Worm (Caenorhabditis elegans) whole organism, young adult: ENCODE data around the gene srh-270.

Source experiments
- B0035.1 ChIP-seq: sonication (generic microtip); optimal IDR thresholded peaks from 2 replicates; lab custom pipeline; 2016; ENCODE audit warnings: missing genetic modification characterization, mild to moderate bottlenecking, missing compliant biosample characterization, missing genotype, missing genetic modification reagents
- C17E4.6 ChIP-seq: fragments of 200-800 bp; sonication (Bioruptor generic); IDR thresholded peaks from 2 replicates; pipeline ENCODE4 v1.3.6; 2022; ENCODE audit warnings: missing genetic modification reagents, missing genetic modification characterization, missing compliant biosample characterization
- F10E7.11 ChIP-seq: sonication (generic microtip); optimal IDR thresholded peaks from 2 replicates; lab custom pipeline; 2017; ENCODE audit warnings: mild to moderate bottlenecking, missing genetic modification characterization, moderate library complexity, missing compliant biosample characterization
- F22D6.2 ChIP-seq: sonication (generic microtip); optimal IDR thresholded peaks from 2 replicates; lab custom pipeline; 2016; ENCODE audit warnings: mild to moderate bottlenecking, missing genetic modification characterization, missing compliant biosample characterization
- F23B12.7 ChIP-seq: sonication (generic microtip); optimal IDR thresholded peaks from 2 replicates; lab custom pipeline; 2017; ENCODE audit warnings: missing genetic modification characterization, mild to moderate bottlenecking, missing compliant biosample characterization, antibody characterized with exemption, moderate library complexity; ENCODE audit not compliant: insufficient read depth
- F33H1.4 ChIP-seq: fragments of 200-800 bp; sonication (Bioruptor generic); IDR thresholded peaks from 2 replicates; pipeline ENCODE4 v1.3.6; 2022; ENCODE audit warnings: missing genetic modification reagents, missing genetic modification characterization, missing compliant biosample characterization
- F39B2.1 ChIP-seq: fragments of 200-800 bp; sonication (Bioruptor generic); IDR thresholded peaks from 2 replicates; pipeline ENCODE4 v1.3.6; 2022; ENCODE audit warnings: missing genetic modification reagents, missing genetic modification characterization, missing compliant biosample characterization
- F57A8.1 ChIP-seq: fragments of 200-800 bp; sonication (Bioruptor generic); optimal IDR thresholded peaks from 2 replicates; lab custom pipeline; 2018; ENCODE audit warnings: mild to moderate bottlenecking, missing genetic modification characterization, moderate library complexity, missing compliant biosample characterization
- F57C9.4 ChIP-seq: sonication (generic microtip); optimal IDR thresholded peaks from 2 replicates; lab custom pipeline; 2017; ENCODE audit warnings: mild to moderate bottlenecking, missing genetic modification characterization, missing compliant biosample characterization
- K12H6.12 ChIP-seq: fragments of 200-800 bp; sonication (Bioruptor generic); optimal IDR thresholded peaks from 2 replicates; lab custom pipeline; 2018; ENCODE audit warnings: mild to moderate bottlenecking, missing genetic modification characterization, missing compliant biosample characterization
- Y56A3A.18 ChIP-seq: fragments of 200-800 bp; sonication (Bioruptor generic); IDR thresholded peaks from 2 replicates; pipeline ENCODE4 v1.3.6; 2022; ENCODE audit warnings: missing genetic modification reagents, missing genetic modification characterization, missing compliant biosample characterization
- Y67H2A.10 ChIP-seq: fragments of 200-800 bp; sonication (Bioruptor generic); conservative IDR thresholded peaks from 2 replicates; pipeline ENCODE4 v1.3.6; 2022; ENCODE audit warnings: missing genetic modification reagents, missing genetic modification characterization, missing compliant biosample characterization
- ZK185.1 ChIP-seq: sonication (generic microtip); optimal IDR thresholded peaks from 2 replicates; lab custom pipeline; 2016; ENCODE audit warnings: mild to moderate bottlenecking, missing genetic modification characterization, missing compliant biosample characterization; ENCODE audit not compliant: poor library complexity, severe bottlenecking
- ama-1 ChIP-seq, 3 experiments: fragments of 150-350 bp in 1 of 3; sonication (generic microtip) in 2 of 3; optimal IDR thresholded peaks; 2 replicates each; lab custom pipeline; 2014 to 2018; ENCODE audit warnings: missing biosample characterization in 2 of 3, missing genetic modification characterization in 2 of 3, missing genetic modification reagents in 2 of 3
- attf-5 ChIP-seq: fragments of 200-800 bp; sonication (Bioruptor generic); optimal IDR thresholded peaks from 2 replicates; lab custom pipeline; 2018; ENCODE audit warnings: mild to moderate bottlenecking, missing genetic modification characterization, missing compliant biosample characterization
- cebp-2 ChIP-seq: fragments of 200-800 bp; sonication (Bioruptor generic); IDR thresholded peaks from 2 replicates; pipeline ENCODE4 v1.3.6; 2022; ENCODE audit warnings: missing genetic modification characterization, missing compliant biosample characterization
- dox-1 ChIP-seq: fragments of 200-800 bp; sonication (Bioruptor generic); IDR thresholded peaks from 2 replicates; pipeline ENCODE4 v1.3.6; 2022; ENCODE audit warnings: missing genetic modification reagents, missing genetic modification characterization, missing compliant biosample characterization
- dpff-1 ChIP-seq: sonication (generic microtip); optimal IDR thresholded peaks from 2 replicates; lab custom pipeline; 2017; ENCODE audit warnings: mild to moderate bottlenecking, missing genetic modification characterization, missing compliant biosample characterization
- egl-18 ChIP-seq: fragments of 200-800 bp; sonication (Bioruptor generic); IDR thresholded peaks from 2 replicates; pipeline ENCODE4 v1.3.6; 2022; ENCODE audit warnings: missing genetic modification reagents, missing genetic modification characterization, missing compliant biosample characterization
- ekl-4 ChIP-seq: fragments of 200-800 bp; sonication (Bioruptor generic); IDR thresholded peaks from 2 replicates; pipeline ENCODE4 v1.3.6; 2022; ENCODE audit warnings: missing genetic modification reagents, missing genetic modification characterization, missing compliant biosample characterization
- hlh-26 ChIP-seq: fragments of 200-800 bp; sonication (Bioruptor generic); conservative IDR thresholded peaks from 2 replicates; pipeline ENCODE4 v1.3.6; 2022; ENCODE audit warnings: missing genetic modification reagents, missing genetic modification characterization, missing compliant biosample characterization
- hmg-1.2 ChIP-seq: fragments of 200-800 bp; sonication (Bioruptor generic); IDR thresholded peaks from 2 replicates; pipeline ENCODE4 v1.3.6; 2022; ENCODE audit warnings: missing genetic modification reagents, missing genetic modification characterization, missing compliant biosample characterization
- hrde-1 ChIP-seq: sonication (generic microtip); optimal IDR thresholded peaks from 2 replicates; lab custom pipeline; 2016; ENCODE audit warnings: missing genetic modification characterization, mild to moderate bottlenecking, missing compliant biosample characterization, moderate library complexity, missing genotype, missing genetic modification reagents, borderline replicate concordance
- hsf-1 ChIP-seq: fragments of 200-800 bp; sonication (Bioruptor generic); IDR thresholded peaks from 2 replicates; pipeline ENCODE4 v1.3.6; 2022; ENCODE audit warnings: missing genetic modification reagents, missing genetic modification characterization, missing compliant biosample characterization
- let-526 ChIP-seq: fragments of 200-800 bp; sonication (Bioruptor generic); IDR thresholded peaks from 2 replicates; pipeline ENCODE4 v1.3.6; 2022; ENCODE audit warnings: missing genetic modification reagents, missing genetic modification characterization, missing compliant biosample characterization
- lin-40 ChIP-seq: sonication (generic microtip); optimal IDR thresholded peaks from 2 replicates; lab custom pipeline; 2016; ENCODE audit warnings: missing genetic modification characterization, mild to moderate bottlenecking, missing compliant biosample characterization, missing genotype, missing genetic modification reagents
- lsl-1 ChIP-seq: fragments of 200-800 bp; sonication (Bioruptor generic); optimal IDR thresholded peaks from 2 replicates; lab custom pipeline; 2018; ENCODE audit warnings: mild to moderate bottlenecking, missing genetic modification characterization, moderate library complexity, missing compliant biosample characterization
- mel-28 ChIP-seq: sonication (generic microtip); optimal IDR thresholded peaks from 2 replicates; lab custom pipeline; 2016; ENCODE audit warnings: borderline replicate concordance, mild to moderate bottlenecking, missing genetic modification characterization, missing compliant biosample characterization
- mes-4 ChIP-seq: sonication (generic microtip); optimal IDR thresholded peaks from 2 replicates; lab custom pipeline; 2016; ENCODE audit warnings: missing genotype, missing genetic modification characterization, missing compliant biosample characterization
- mxl-1 ChIP-seq: sonication (generic microtip); optimal IDR thresholded peaks from 2 replicates; lab custom pipeline; 2016; ENCODE audit warnings: missing genetic modification characterization, missing compliant biosample characterization
- nfya-2 ChIP-seq: fragments of 200-800 bp; sonication (Bioruptor generic); IDR thresholded peaks from 2 replicates; pipeline ENCODE4 v1.3.6; 2022; ENCODE audit warnings: missing genetic modification reagents, missing genetic modification characterization, missing compliant biosample characterization
- nfyb-1 ChIP-seq: fragments of 200-800 bp; sonication (Bioruptor generic); IDR thresholded peaks from 2 replicates; pipeline ENCODE4 v1.3.6; 2022; ENCODE audit warnings: missing genetic modification reagents, missing genetic modification characterization, missing compliant biosample characterization
- nhr-120 ChIP-seq: fragments of 200-800 bp; sonication (Bioruptor generic); IDR thresholded peaks from 2 replicates; pipeline ENCODE4 v1.3.6; 2022; ENCODE audit warnings: missing genetic modification characterization, missing compliant biosample characterization
- nhr-179 ChIP-seq: sonication (generic microtip); optimal IDR thresholded peaks from 2 replicates; lab custom pipeline; 2016; ENCODE audit warnings: mild to moderate bottlenecking, missing genetic modification characterization, missing compliant biosample characterization
- nhr-80 ChIP-seq: sonication (generic microtip); optimal IDR thresholded peaks from 2 replicates; lab custom pipeline; 2016; ENCODE audit warnings: missing genetic modification characterization, missing compliant biosample characterization
- pbrm-1 ChIP-seq: fragments of 200-800 bp; sonication (Bioruptor generic); IDR thresholded peaks from 2 replicates; pipeline ENCODE4 v1.3.6; 2022; ENCODE audit warnings: missing genetic modification reagents, missing genetic modification characterization, missing compliant biosample characterization
- rcor-1 ChIP-seq: fragments of 200-800 bp; sonication (Bioruptor generic); IDR thresholded peaks from 2 replicates; pipeline ENCODE4 v1.3.6; 2022; ENCODE audit warnings: missing genetic modification reagents, missing genetic modification characterization, missing compliant biosample characterization
- snpc-1.3 ChIP-seq: sonication (generic microtip); optimal IDR thresholded peaks from 2 replicates; lab custom pipeline; 2017; ENCODE audit warnings: missing genetic modification characterization, mild to moderate bottlenecking, missing compliant biosample characterization, antibody characterized with exemption, moderate library complexity, missing genotype, missing genetic modification reagents; ENCODE audit not compliant: insufficient read depth
- tbp1 ChIP-seq: fragments of 200-800 bp; sonication (Bioruptor generic); optimal IDR thresholded peaks from 2 replicates; lab custom pipeline; 2018; ENCODE audit warnings: mild to moderate bottlenecking, missing genetic modification characterization, missing compliant biosample characterization
- tbx-9 ChIP-seq: sonication (generic microtip); optimal IDR thresholded peaks from 2 replicates; lab custom pipeline; 2016; ENCODE audit warnings: borderline replicate concordance, missing genetic modification characterization, inconsistent platforms, missing compliant biosample characterization
- tlf-1 ChIP-seq: fragments of 200-800 bp; sonication (Bioruptor generic); optimal IDR thresholded peaks from 2 replicates; lab custom pipeline; 2018; ENCODE audit warnings: mild to moderate bottlenecking, missing genetic modification characterization, missing compliant biosample characterization
- unc-130 ChIP-seq: sonication (generic microtip); optimal IDR thresholded peaks from 2 replicates; lab custom pipeline; 2016; ENCODE audit warnings: missing genetic modification reagents, missing genetic modification characterization, missing compliant biosample characterization
- unc-62 ChIP-seq: fragments of 150-350 bp; optimal IDR thresholded peaks from 2 replicates; lab custom pipeline; 2014; ENCODE audit warnings: missing biosample characterization, missing genetic modification reagents, missing genetic modification characterization
- ztf-26 ChIP-seq: sonication (generic microtip); optimal IDR thresholded peaks from 2 replicates; lab custom pipeline; 2017; ENCODE audit warnings: missing genetic modification characterization, missing compliant biosample characterization
- ztf-6 ChIP-seq: fragments of 200-800 bp; sonication (Bioruptor generic); IDR thresholded peaks from 2 replicates; pipeline ENCODE4 v1.3.6; 2022; ENCODE audit warnings: missing genetic modification reagents, missing genetic modification characterization, missing compliant biosample characterization

Gene srh-270

ce11 chrV:2869503-2869902 lies 8.1 kb upstream of the srh-270 start, which contains the start of gene srh-241:
TSS of gene srh-241 (minus strand) at chrV:2869603.
- no peak for TF ChIP-seq F22D6.2 (tag; lab: Kevin White, UChicago)
- TF ChIP-seq dpff-1, result no peak
- no peak for TF ChIP-seq F39B2.1 (GFP tag; lab: Robert Waterston, UW)
- TF ChIP-seq rcor-1 (GFP tag; lab: Robert Waterston, UW), result no peak
- no peak for TF ChIP-seq B0035.1 (tag; lab: Kevin White, UChicago)
- no peak for TF ChIP-seq ztf-26 (tag; lab: Kevin White, UChicago)
- no peak for TF ChIP-seq K12H6.12 (tag; lab: Kevin White, UChicago)
- no peak for TF ChIP-seq Y67H2A.10 (GFP tag; lab: Robert Waterston, UW)
- no peak for TF ChIP-seq ama-1 (optimal IDR thresholded peaks at IDR 0.05; lab: Kevin White, UChicago)
- TF ChIP-seq ama-1 (GFP tag; optimal IDR thresholded peaks at IDR 0.05; lab: Kevin White, UChicago), result no peak
- TF ChIP-seq Y56A3A.18 (GFP tag; lab: Robert Waterston, UW), result no peak
- no peak for TF ChIP-seq hmg-1.2 (GFP tag; lab: Robert Waterston, UW)
- TF ChIP-seq F57A8.1 (GFP tag; lab: Kevin White, UChicago), result no peak
- TF ChIP-seq cebp-2 (GFP tag; lab: Robert Waterston, UW), result no peak
- TF ChIP-seq hsf-1 (GFP tag; lab: Robert Waterston, UW), result no peak
- TF ChIP-seq F10E7.11 (tag; lab: Kevin White, UChicago), result no peak

- no peak for TF ChIP-seq hlh-26 (GFP tag; lab: Robert Waterston, UW)
- no peak for TF ChIP-seq F57C9.4
- no peak for TF ChIP-seq nhr-120 (GFP tag; lab: Robert Waterston, UW)
- no peak for TF ChIP-seq F33H1.4 (GFP tag; lab: Robert Waterston, UW)
- no peak for TF ChIP-seq nfyb-1 (GFP tag; lab: Robert Waterston, UW)
- no peak for TF ChIP-seq F23B12.7
- no peak for TF ChIP-seq nhr-179 (tag; lab: Kevin White, UChicago)
- TF ChIP-seq lin-40, result no peak
- TF ChIP-seq unc-130 (GFP tag; lab: Kevin White, UChicago), result no peak
- no peak for TF ChIP-seq nhr-80 (tag; lab: Kevin White, UChicago)
- TF ChIP-seq B0035.1 (tag; lab: Kevin White, UChicago), result no peak
- no peak for TF ChIP-seq nfya-2
- TF ChIP-seq ekl-4 (GFP tag; lab: Robert Waterston, UW), result no peak
These were observed 3.5 kb upstream of the srh-270 start, which contains the start of gene srh-240 for ce11 chrV:2864899-2865298. TSS of gene srh-240 (plus strand) at chrV:2865199.

- TF ChIP-seq let-526 (no peak), F33H1.4 (GFP tag; lab: Robert Waterston, UW) (no peak), mes-4 (tag; lab: Kevin White, UChicago) (no peak), F10E7.11 (tag; lab: Kevin White, UChicago) (no peak), hrde-1 (tag; lab: Kevin White, UChicago) (no peak), tbx-9 (tag; lab: Kevin White, UChicago) (no peak), C17E4.6 (GFP tag; lab: Robert Waterston, UW) (no peak), ztf-6 (GFP tag; lab: Robert Waterston, UW) (no peak), egl-18 (no peak)
- TF ChIP-seq, all 124 proteins: peak for 0
These were observed 1.6 kb upstream of the srh-270 start, which contains the start of gene srh-272 for ce11 chrV:2863033-2863432. TSS of gene srh-272 (plus strand) at chrV:2863333.

ce11 chrV:2859738-2860137 lies 1.7 kb downstream of the srh-270 start, which contains the start of gene srj-54:
TSS of gene srj-54 (minus strand) at chrV:2859838.
- no peak for TF ChIP-seq attf-5
- TF ChIP-seq ZK185.1, result no peak
- no peak for TF ChIP-seq ekl-4 (GFP tag; lab: Robert Waterston, UW)
- TF ChIP-seq unc-62 (GFP tag; lab: Kevin White, UChicago), result no peak
- TF ChIP-seq snpc-1.3 (tag; lab: Kevin White, UChicago), result no peak
- no peak for TF ChIP-seq dox-1
- no peak for TF ChIP-seq tbp1
- TF ChIP-seq mxl-1, result no peak
- TF ChIP-seq tlf-1 (GFP tag; lab: Kevin White, UChicago), result no peak
- TF ChIP-seq pbrm-1 (GFP tag; lab: Robert Waterston, UW), result no peak
- TF ChIP-seq mel-28 (tag; lab: Kevin White, UChicago), result no peak
- no peak for TF ChIP-seq nhr-120 (GFP tag; lab: Robert Waterston, UW)
- TF ChIP-seq lsl-1 (GFP tag; lab: Kevin White, UChicago), result no peak
